Fruit fly (Drosophila melanogaster) Kc167 (cell line): ENCODE data around the gene Cyp4ac3.

Source experiments
- Myc ChIP-seq: fragments of >200 bp; optimal IDR thresholded peaks from 2 replicates; lab custom pipeline; 2017; ENCODE audit warnings: missing external identifiers
- Sin3A ChIP-seq: fragments of >200 bp; optimal IDR thresholded peaks from 2 replicates; lab custom pipeline; 2018; ENCODE audit warnings: missing external identifiers
- h ChIP-seq: fragments of >200 bp; optimal IDR thresholded peaks from 3 replicates; lab custom pipeline; 2018; ENCODE audit warnings: missing external identifiers
- psq ChIP-seq: fragments of >200 bp; optimal IDR thresholded peaks from 2 replicates; lab custom pipeline; 2017; ENCODE audit warnings: missing external identifiers

DNA sequence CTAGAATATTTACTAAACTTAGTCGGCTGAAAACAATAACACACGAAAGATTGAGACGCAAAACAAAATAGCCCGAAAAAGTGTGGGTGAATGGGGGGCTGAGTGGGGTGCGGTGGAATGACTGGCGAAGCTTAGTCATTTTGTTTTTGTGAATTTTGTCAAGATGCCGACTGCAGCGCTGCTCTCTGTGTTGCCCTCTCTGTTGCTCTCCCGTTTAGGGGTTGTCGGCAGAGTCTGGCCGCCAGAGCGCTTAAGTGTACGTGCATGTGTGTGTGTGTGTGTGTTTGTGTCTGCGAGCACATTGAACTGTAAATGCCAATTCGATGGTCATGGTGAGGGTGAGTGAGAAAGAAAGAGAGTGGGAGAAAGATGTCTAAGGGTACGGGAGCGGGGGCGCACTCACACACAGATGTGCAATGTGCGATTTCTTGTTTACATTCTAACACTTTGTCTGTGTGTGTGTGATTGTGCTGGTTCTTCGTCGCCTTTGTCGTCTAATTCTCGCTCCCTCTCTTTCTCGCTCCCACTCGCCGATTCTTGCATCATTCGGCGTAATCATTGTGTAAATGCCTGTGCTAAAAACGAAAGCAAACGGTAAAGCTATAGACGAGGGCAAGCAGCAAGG lies 38.2 kb downstream of the Cyp4ac3 start:
- TF ChIP-seq h (lab: Kevin White, UChicago), result no peak
- TF ChIP-seq psq (lab: Kevin White, UChicago), result no peak
- no peak for TF ChIP-seq Myc (lab: Kevin White, UChicago)
- no peak for TF ChIP-seq Sin3A (lab: Kevin White, UChicago)
